Worm (Caenorhabditis elegans): ENCODE measurements around the gene C27H5.2.

ce11 chrII:7196040-7196439 lies 40.7 kb downstream of the C27H5.2 start, which contains the start of gene maoc-1:
- TF ChIP-seq unc-62 (GFP tag; optimal IDR thresholded peaks at IDR 0.05): no peak
- no peak for TF ChIP-seq lin-35 (GFP tag; optimal IDR thresholded peaks at IDR 0.05)
- no peak for TF ChIP-seq F49E8.2 (tag; optimal IDR thresholded peaks at IDR 0.05; ENCODE audit: insufficient read depth)

Data from whole organism, young adult.